Worm (Caenorhabditis elegans) whole organism, L2 larva: Measurements from ENCODE around the gene C45H4.14.

Experiments
- R02D3.7 ChIP-seq: fragments of 150-350 bp; optimal IDR thresholded peaks from 2 replicates; lab custom pipeline; 2014; ENCODE audit warnings: missing biosample characterization, missing genetic modification characterization
- Y55F3AM.14 ChIP-seq: fragments of 200-800 bp; sonication (Bioruptor generic); optimal IDR thresholded peaks from 2 replicates; lab custom pipeline; 2018; ENCODE audit warnings: mild to moderate bottlenecking, missing genetic modification characterization, missing compliant biosample characterization
- ZK546.5 ChIP-seq: sonication (generic microtip); optimal IDR thresholded peaks from 2 replicates; lab custom pipeline; 2017; ENCODE audit warnings: missing biosample characterization, missing genetic modification characterization
- alr-1 ChIP-seq: fragments of 150-350 bp; optimal IDR thresholded peaks from 2 replicates; lab custom pipeline; 2014; ENCODE audit warnings: missing biosample characterization, missing genetic modification characterization
- blmp-1 ChIP-seq: sonication (generic microtip); optimal IDR thresholded peaks from 2 replicates; lab custom pipeline; 2017; ENCODE audit warnings: missing genetic modification characterization, mild to moderate bottlenecking, missing compliant biosample characterization, antibody characterized with exemption, moderate library complexity; ENCODE audit not compliant: insufficient read depth
- ceh-16 ChIP-seq: fragments of 150-350 bp; optimal IDR thresholded peaks from 2 replicates; lab custom pipeline; 2014; ENCODE audit warnings: missing biosample characterization, missing genetic modification characterization
- ceh-82 ChIP-seq: fragments of 150-350 bp; optimal IDR thresholded peaks from 2 replicates; lab custom pipeline; 2014; ENCODE audit warnings: missing biosample characterization, missing genetic modification characterization
- dmd-4 ChIP-seq: sonication (generic microtip); optimal IDR thresholded peaks from 2 replicates; lab custom pipeline; 2017; ENCODE audit warnings: missing biosample characterization, missing genetic modification characterization
- egl-27 ChIP-seq: sonication (generic microtip); optimal IDR thresholded peaks from 3 replicates; lab custom pipeline; 2017; ENCODE audit warnings: missing biosample characterization, missing genetic modification reagents, missing genetic modification characterization
- elt-1 ChIP-seq: fragments of 150-350 bp; optimal IDR thresholded peaks from 2 replicates; lab custom pipeline; 2014; ENCODE audit warnings: missing biosample characterization, missing genetic modification characterization
- elt-3 ChIP-seq: sonication (generic microtip); optimal IDR thresholded peaks from 2 replicates; lab custom pipeline; 2017; ENCODE audit warnings: missing biosample characterization, missing genetic modification characterization
- fos-1 ChIP-seq: fragments of 150-350 bp; optimal IDR thresholded peaks from 2 replicates; lab custom pipeline; 2014; ENCODE audit warnings: missing biosample characterization, missing genetic modification characterization
- gmeb-1 ChIP-seq: fragments of 150-350 bp; optimal IDR thresholded peaks from 2 replicates; lab custom pipeline; 2014; ENCODE audit warnings: missing biosample characterization, missing genetic modification characterization
- lin-11 ChIP-seq: fragments of 150-350 bp; sonication (generic microtip); optimal IDR thresholded peaks from 2 replicates; lab custom pipeline; 2014; ENCODE audit warnings: missing biosample characterization, missing genetic modification characterization, inconsistent platforms, mixed read lengths
- lin-13 ChIP-seq: fragments of 150-350 bp; optimal IDR thresholded peaks from 2 replicates; lab custom pipeline; 2014; ENCODE audit warnings: missing biosample characterization, missing genetic modification reagents, missing genetic modification characterization
- lin-39 ChIP-seq: fragments of 150-350 bp; optimal IDR thresholded peaks from 2 replicates; lab custom pipeline; 2014; ENCODE audit warnings: missing biosample characterization, missing genetic modification reagents, missing genetic modification characterization
- lsy-2 ChIP-seq, 2 experiments: fragments of 150-350 bp in 1 of 2; sonication (generic microtip) in 1 of 2; optimal IDR thresholded peaks; 2 replicates each; lab custom pipeline; 2014 to 2017; ENCODE audit warnings: missing biosample characterization in 2 of 2, missing genetic modification characterization in 2 of 2
- mab-5 ChIP-seq: fragments of 150-350 bp; optimal IDR thresholded peaks from 2 replicates; lab custom pipeline; 2014; ENCODE audit warnings: missing biosample characterization, missing genetic modification characterization
- mbf-1 ChIP-seq: sonication (generic microtip); optimal IDR thresholded peaks from 2 replicates; lab custom pipeline; 2017; ENCODE audit warnings: missing biosample characterization, missing genetic modification characterization
- mdl-1 ChIP-seq, 2 experiments: fragments of 150-350 bp in 1 of 2; sonication (generic microtip) in 1 of 2; optimal IDR thresholded peaks; 2 replicates each; lab custom pipeline; 2017; ENCODE audit warnings: missing biosample characterization in 2 of 2, missing genetic modification characterization in 2 of 2
- nhr-10 ChIP-seq: sonication (generic microtip); optimal IDR thresholded peaks from 2 replicates; lab custom pipeline; 2017; ENCODE audit warnings: missing biosample characterization, missing genetic modification characterization
- nhr-11 ChIP-seq: fragments of 150-350 bp; optimal IDR thresholded peaks from 2 replicates; lab custom pipeline; 2014; ENCODE audit warnings: missing biosample characterization, missing genetic modification characterization
- nhr-12 ChIP-seq: fragments of 150-350 bp; optimal IDR thresholded peaks from 2 replicates; lab custom pipeline; 2014; ENCODE audit warnings: missing biosample characterization, missing genetic modification characterization
- nhr-129 ChIP-seq: fragments of 150-350 bp; optimal IDR thresholded peaks from 2 replicates; lab custom pipeline; 2014; ENCODE audit warnings: missing biosample characterization, missing genetic modification characterization
- nhr-21 ChIP-seq: fragments of 150-350 bp; optimal IDR thresholded peaks from 2 replicates; lab custom pipeline; 2014; ENCODE audit warnings: missing biosample characterization, missing genetic modification characterization
- nhr-237 ChIP-seq: fragments of 150-350 bp; optimal IDR thresholded peaks from 2 replicates; lab custom pipeline; 2014; ENCODE audit warnings: missing biosample characterization, missing genetic modification characterization
- nhr-25 ChIP-seq: fragments of 150-350 bp; sonication (generic microtip); optimal IDR thresholded peaks from 3 replicates; lab custom pipeline; 2014; ENCODE audit warnings: missing biosample characterization, missing genetic modification characterization
- nhr-6 ChIP-seq: fragments of 150-350 bp; optimal IDR thresholded peaks from 2 replicates; lab custom pipeline; 2014; ENCODE audit warnings: missing biosample characterization, missing genetic modification characterization
- nhr-77 ChIP-seq: fragments of 150-350 bp; optimal IDR thresholded peaks from 2 replicates; lab custom pipeline; 2014; ENCODE audit warnings: missing biosample characterization, missing genetic modification characterization
- sem-4 ChIP-seq: fragments of 150-350 bp; optimal IDR thresholded peaks from 2 replicates; lab custom pipeline; 2014; ENCODE audit warnings: missing biosample characterization, missing genetic modification reagents, missing genetic modification characterization
- skn-1 ChIP-seq: sonication (generic microtip); optimal IDR thresholded peaks from 2 replicates; lab custom pipeline; 2017; ENCODE audit warnings: missing biosample characterization, missing genetic modification characterization
- sma-3 ChIP-seq: sonication (generic microtip); optimal IDR thresholded peaks from 2 replicates; lab custom pipeline; 2016; ENCODE audit warnings: missing genetic modification reagents, missing genetic modification characterization, missing compliant biosample characterization
- sma-9 ChIP-seq, 2 experiments: fragments of 150-350 bp in 1 of 2; sonication (generic microtip) in 1 of 2; optimal IDR thresholded peaks; 2 replicates each; lab custom pipeline; 2014 to 2016; ENCODE audit warnings: missing genetic modification characterization in 2 of 2, mild to moderate bottlenecking in 1 of 2, missing biosample characterization in 1 of 2, missing compliant biosample characterization in 1 of 2, missing genetic modification reagents in 1 of 2, moderate library complexity in 1 of 2
- snpc-4 ChIP-seq: fragments of 150-350 bp; optimal IDR thresholded peaks from 2 replicates; lab custom pipeline; 2014; ENCODE audit warnings: missing biosample characterization, missing genetic modification characterization
- unc-55 ChIP-seq: fragments of 150-350 bp; sonication (generic microtip); optimal IDR thresholded peaks from 3 replicates; lab custom pipeline; 2014; ENCODE audit warnings: missing biosample characterization, missing genetic modification reagents, missing genetic modification characterization
- unc-62 ChIP-seq: fragments of 150-350 bp; optimal IDR thresholded peaks from 2 replicates; lab custom pipeline; 2014; ENCODE audit warnings: missing biosample characterization, missing genetic modification reagents, missing genetic modification characterization
- ztf-1 ChIP-seq: fragments of 200-800 bp; sonication (Bioruptor generic); conservative IDR thresholded peaks from 2 replicates; pipeline ENCODE4 v1.3.6; 2022; ENCODE audit warnings: missing genetic modification characterization, missing compliant biosample characterization
- ztf-11 ChIP-seq: sonication (generic microtip); optimal IDR thresholded peaks from 2 replicates; lab custom pipeline; 2017; ENCODE audit warnings: missing biosample characterization, missing genetic modification characterization
- ztf-4 ChIP-seq: fragments of 150-350 bp; optimal IDR thresholded peaks from 2 replicates; lab custom pipeline; 2014; ENCODE audit warnings: missing biosample characterization, missing genetic modification characterization

The C45H4.14 gene

ce11 chrV:2175242-2175641, 16.0 kb upstream of the C45H4.14 start, which contains the start of gene C45H4.18:
TSS of gene C45H4.18 (plus strand) at chrV:2175542.
- no peak for TF ChIP-seq ceh-82 (tag; lab: Kevin White, UChicago)
- TF ChIP-seq, all 48 proteins: peak for 0

- TF ChIP-seq sma-9 (GFP tag; optimal IDR thresholded peaks at IDR 0.05; lab: Kevin White, UChicago) (no peak), sma-9 (tag; optimal IDR thresholded peaks at IDR 0.05; lab: Kevin White, UChicago) (no peak), lin-13 (GFP tag; lab: Kevin White, UChicago) (no peak), nhr-10 (no peak), gmeb-1 (no peak), alr-1 (no peak), egl-27 (tag; lab: Kevin White, UChicago) (no peak)
Measured at ce11 chrV:2174465-2174864, 15.2 kb upstream of the C45H4.14 start.

- TF ChIP-seq fos-1 (tag; lab: Kevin White, UChicago) (no peak), nhr-25 (no peak), lsy-2 (tag; optimal IDR thresholded peaks at IDR 0.05; lab: Kevin White, UChicago) (no peak), elt-1 (tag; lab: Kevin White, UChicago) (no peak), ZK546.5 (no peak), sem-4 (tag; lab: Kevin White, UChicago) (no peak), ceh-16 (tag; lab: Kevin White, UChicago) (no peak), nhr-77 (tag; lab: Kevin White, UChicago) (no peak), R02D3.7 (tag; lab: Kevin White, UChicago) (no peak)
Measured at ce11 chrV:2166679-2167078, 7.4 kb upstream of the C45H4.14 start, which contains the start of gene srbc-19. TSS of gene srbc-19 (minus strand) at chrV:2166779.

- no peak for TF ChIP-seq snpc-4 (tag; lab: Kevin White, UChicago)
- no peak for TF ChIP-seq unc-62
- TF ChIP-seq unc-55 (GFP tag; lab: Kevin White, UChicago), result no peak
- no peak for TF ChIP-seq sma-3 (GFP tag; lab: Kevin White, UChicago)
- TF ChIP-seq Y55F3AM.14 (GFP tag; lab: Kevin White, UChicago), result no peak
- no peak for TF ChIP-seq nhr-12 (tag; lab: Kevin White, UChicago)
- TF ChIP-seq lin-39 (tag; lab: Kevin White, UChicago), result no peak
- TF ChIP-seq ztf-4 (tag; lab: Kevin White, UChicago), result no peak
- no peak for TF ChIP-seq dmd-4 (tag; lab: Kevin White, UChicago)
- TF ChIP-seq skn-1 (tag; lab: Kevin White, UChicago), result no peak
- no peak for TF ChIP-seq lsy-2 (tag; optimal IDR thresholded peaks at IDR 0.05; lab: Kevin White, UChicago)
- TF ChIP-seq nhr-21 (tag; lab: Kevin White, UChicago), result no peak
- no peak for TF ChIP-seq nhr-6 (tag; lab: Kevin White, UChicago)
- no peak for TF ChIP-seq ztf-11 (tag; lab: Kevin White, UChicago)
- TF ChIP-seq nhr-129, result no peak
- TF ChIP-seq fos-1 (tag; lab: Kevin White, UChicago), result no peak
- TF ChIP-seq blmp-1 (tag; lab: Kevin White, UChicago), result no peak
- TF ChIP-seq ztf-1 (GFP tag; lab: Robert Waterston, UW), result no peak
- TF ChIP-seq elt-3 (tag; lab: Kevin White, UChicago), result no peak
Measured at ce11 chrV:2163735-2164134, 4.5 kb upstream of the C45H4.14 start, which contains the start of gene str-255. TSS of gene str-255 (minus strand) at chrV:2163835.

ce11 chrV:2156830-2157229, 2.4 kb downstream of the C45H4.14 start, which contains the start of gene srbc-22:
TSS of gene srbc-22 (plus strand) at chrV:2157130.
- no peak for TF ChIP-seq nhr-11 (tag; lab: Kevin White, UChicago)
- TF ChIP-seq mbf-1 (tag; lab: Kevin White, UChicago), result no peak
- TF ChIP-seq nhr-237, result no peak
- TF ChIP-seq ceh-16 (tag; lab: Kevin White, UChicago), result no peak
- no peak for TF ChIP-seq gmeb-1
- TF ChIP-seq skn-1 (tag; lab: Kevin White, UChicago), result no peak
- no peak for TF ChIP-seq ztf-1 (GFP tag; lab: Robert Waterston, UW)
- no peak for TF ChIP-seq mab-5 (tag; lab: Kevin White, UChicago)
- no peak for TF ChIP-seq nhr-12 (tag; lab: Kevin White, UChicago)
- TF ChIP-seq nhr-25, result no peak
- no peak for TF ChIP-seq R02D3.7 (tag; lab: Kevin White, UChicago)
- no peak for TF ChIP-seq ZK546.5
- TF ChIP-seq nhr-21 (tag; lab: Kevin White, UChicago), result no peak
- TF ChIP-seq nhr-129, result no peak
- no peak for TF ChIP-seq sma-3 (GFP tag; lab: Kevin White, UChicago)
- no peak for TF ChIP-seq mdl-1 (tag; optimal IDR thresholded peaks at IDR 0.05; lab: Kevin White, UChicago)
- no peak for TF ChIP-seq ztf-11 (tag; lab: Kevin White, UChicago)
- TF ChIP-seq lin-11 (tag; lab: Kevin White, UChicago), result no peak
